Fruit fly (Drosophila melanogaster): Measurements from ENCODE around the gene CG4375.

Gene CG4375

DNA sequence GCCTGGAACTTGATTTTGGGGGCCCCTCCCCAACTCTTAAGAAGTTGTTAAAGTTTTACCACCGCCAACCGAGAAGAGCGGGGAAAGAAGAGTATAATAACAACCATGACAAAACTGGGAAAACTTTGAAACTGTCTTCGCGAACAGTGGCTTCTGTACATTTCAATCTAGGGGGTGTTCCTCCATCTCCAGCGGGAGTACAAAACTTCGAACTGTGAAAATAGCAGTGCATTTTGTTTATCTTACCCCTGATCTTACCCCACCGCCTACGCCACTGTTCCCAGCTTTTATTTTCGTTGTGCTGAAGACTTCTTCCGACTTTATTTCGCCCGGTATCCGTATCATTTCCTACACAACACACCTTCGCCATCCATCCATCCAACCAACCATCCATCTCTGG is 44.2 kb upstream of the CG4375 start (continued):
- TF ChIP-seq grau (tag; optimal IDR thresholded peaks at IDR 0.05) (peak; percentile 9), E2f1 (GFP tag; IDR thresholded peaks at IDR 0.05) (0 out of 2 replicates have a peak, but pooled peaks have one; percentile 15), CG6854 (GFP tag; optimal IDR thresholded peaks at IDR 0.05) (no peak), TFAM (GFP tag; optimal IDR thresholded peaks at IDR 0.05) (no peak), CG13123 (GFP tag; optimal IDR thresholded peaks at IDR 0.05) (no peak), vnd (GFP tag; IDR thresholded peaks at IDR 0.05; ENCODE audit: partially characterized antibody) (no peak), CG1792 (GFP tag; optimal IDR thresholded peaks at IDR 0.05) (no peak), Atf-2 (GFP tag; optimal IDR thresholded peaks at IDR 0.05) (no peak), run (tag; optimal IDR thresholded peaks at IDR 0.05) (no peak), disco-r (GFP tag; optimal IDR thresholded peaks at IDR 0.05) (no peak), Dad (GFP tag; optimal IDR thresholded peaks at IDR 0.05) (no peak), Trl (optimal IDR thresholded peaks at IDR 0.05) (no peak), Trl (GFP tag; optimal IDR thresholded peaks at IDR 0.05) (peak; percentile 6), Antp (GFP tag; optimal IDR thresholded peaks at IDR 0.05) (peak; percentile 67), toy (GFP tag; IDR thresholded peaks at IDR 0.05) (0 out of 2 replicates have a peak, but pooled peaks have one; percentile 44), Hey (tag; optimal IDR thresholded peaks at IDR 0.05) (no peak), mirr (GFP tag; optimal IDR thresholded peaks at IDR 0.05) (no peak), CG17385 (GFP tag; optimal IDR thresholded peaks at IDR 0.05) (no peak), zen (tag; optimal IDR thresholded peaks at IDR 0.05) (no peak), CG15601 (tag; optimal IDR thresholded peaks at IDR 0.05) (peak; percentile 10), CG4424 (GFP tag; optimal IDR thresholded peaks at IDR 0.05) (no peak), crc (GFP tag; optimal IDR thresholded peaks at IDR 0.05) (no peak), HLH3B (GFP tag; IDR thresholded peaks at IDR 0.05) (0 out of 2 replicates have a peak, but pooled peaks have one; percentile 25), pnt (GFP tag; optimal IDR thresholded peaks at IDR 0.05) (peak; percentile 17), Tbp (GFP tag; optimal IDR thresholded peaks at IDR 0.05) (no peak), sima (GFP tag; optimal IDR thresholded peaks at IDR 0.05) (no peak), CG17612 (GFP tag; IDR thresholded peaks at IDR 0.05) (no peak), crp (GFP tag; optimal IDR thresholded peaks at IDR 0.05) (no peak), Oli (tag; optimal IDR thresholded peaks at IDR 0.05) (peak; percentile 4), CG17829 (tag; optimal IDR thresholded peaks at IDR 0.05) (no peak), CG7357 (GFP tag; IDR thresholded peaks at IDR 0.05) (0 out of 3 replicates have a peak, but pooled peaks have one; percentile 20), CG3065 (GFP tag; optimal IDR thresholded peaks at IDR 0.05) (no peak), so (GFP tag; IDR thresholded peaks at IDR 0.05) (0 out of 3 replicates have a peak, but pooled peaks have one; percentile 30), Lim3 (GFP tag; IDR thresholded peaks at IDR 0.05) (no peak), Ada2b (GFP tag; IDR thresholded peaks at IDR 0.05) (0 out of 2 replicates have a peak, but pooled peaks have one; percentile 23), Doc2 (GFP tag; IDR thresholded peaks at IDR 0.05) (no peak), esg (GFP tag; conservative IDR thresholded peaks at IDR 0.05) (no peak), slbo (GFP tag; IDR thresholded peaks at IDR 0.05) (peak; percentile 67), cg (GFP tag; optimal IDR thresholded peaks at IDR 0.05) (no peak), CTCF (GFP tag; optimal IDR thresholded peaks at IDR 0.05) (no peak), bigmax (GFP tag; optimal IDR thresholded peaks at IDR 0.05) (no peak), CG1832 (GFP tag; optimal IDR thresholded peaks at IDR 0.05) (no peak), inv (GFP tag; IDR thresholded peaks at IDR 0.05; ENCODE audit: partially characterized antibody) (no peak), GATAe (GFP tag; conservative IDR thresholded peaks at IDR 0.05) (no peak), unpg (GFP tag; optimal IDR thresholded peaks at IDR 0.05) (peak; percentile 29), CG17328 (GFP tag; IDR thresholded peaks at IDR 0.05) (0 out of 2 replicates have a peak, but pooled peaks have one; percentile 18), CG14050 (GFP tag; IDR thresholded peaks at IDR 0.05) (no peak), CG6683 (GFP tag; optimal IDR thresholded peaks at IDR 0.05) (no peak), exex (tag; optimal IDR thresholded peaks at IDR 0.05) (no peak), CHES-1-like (GFP tag; optimal IDR thresholded peaks at IDR 0.05) (peak; percentile 2), sqz (GFP tag; optimal IDR thresholded peaks at IDR 0.05) (no peak), scrt (GFP tag; optimal IDR thresholded peaks at IDR 0.05) (no peak), CG8944 (GFP tag; optimal IDR thresholded peaks at IDR 0.05) (peak; percentile 16)

Measured in whole organism, embryonic.